Fruit fly (Drosophila melanogaster) whole organism, pupa: ENCODE measurements around the gene Rpn11.

Experiments
- CG12605 ChIP-seq: fragments of 200-800 bp; sonication (Bioruptor generic); IDR thresholded peaks from 2 replicates; pipeline ENCODE4 v1.3.6; 2022; ENCODE audit warnings: missing biosample characterization, missing genetic modification characterization
- CG14655 ChIP-seq: fragments of 200-800 bp; sonication (Bioruptor generic); optimal IDR thresholded peaks from 3 replicates; lab custom pipeline; 2017; ENCODE audit warnings: mild to moderate bottlenecking, missing biosample characterization, missing genetic modification reagents, missing genetic modification characterization
- CG34367 ChIP-seq: fragments of 200-800 bp; sonication (Bioruptor generic); optimal IDR thresholded peaks from 2 replicates; lab custom pipeline; 2018; ENCODE audit warnings: missing biosample characterization, mild to moderate bottlenecking, missing genetic modification characterization
- CG4496 ChIP-seq: fragments of 200-800 bp; sonication (Bioruptor generic); IDR thresholded peaks from 3 replicates; pipeline ENCODE4 v1.3.6; 2022; ENCODE audit warnings: missing biosample characterization, missing genetic modification characterization
- CG9948 ChIP-seq: fragments of 200-800 bp; sonication (Bioruptor generic); optimal IDR thresholded peaks from 2 replicates; lab custom pipeline; 2018; ENCODE audit warnings: missing biosample characterization, mild to moderate bottlenecking, missing genetic modification characterization, moderate library complexity
- D1 ChIP-seq: fragments of 200-800 bp; sonication (Bioruptor generic); optimal IDR thresholded peaks from 2 replicates; lab custom pipeline; 2018; ENCODE audit warnings: missing biosample characterization, mild to moderate bottlenecking, missing genetic modification characterization, moderate library complexity
- EcR ChIP-seq: fragments of 200-800 bp; sonication (Bioruptor generic); optimal IDR thresholded peaks from 3 replicates; lab custom pipeline; 2019; ENCODE audit warnings: missing biosample characterization, missing genetic modification characterization, mild to moderate bottlenecking, moderate library complexity, missing genetic modification reagents
- Pif1A ChIP-seq: fragments of 200-800 bp; sonication (Bioruptor generic); optimal IDR thresholded peaks from 3 replicates; lab custom pipeline; 2016; ENCODE audit warnings: missing biosample characterization, missing genetic modification characterization
- Snoo ChIP-seq: fragments of 200-800 bp; sonication (Bioruptor generic); optimal IDR thresholded peaks from 3 replicates; lab custom pipeline; 2017; ENCODE audit warnings: missing biosample characterization, mild to moderate bottlenecking, missing genetic modification characterization, inconsistent platforms
- fd96Ca ChIP-seq: fragments of 200-800 bp; sonication (Bioruptor generic); IDR thresholded peaks from 3 replicates; pipeline ENCODE4 v1.3.6; 2022; ENCODE audit warnings: missing biosample characterization, missing genetic modification characterization
- gl ChIP-seq: fragments of 200-800 bp; sonication (Bioruptor generic); optimal IDR thresholded peaks from 2 replicates; lab custom pipeline; 2018; ENCODE audit warnings: missing biosample characterization, mild to moderate bottlenecking, missing genetic modification characterization
- rn ChIP-seq: fragments of 200-800 bp; sonication (Bioruptor generic); IDR thresholded peaks from 2 replicates; pipeline ENCODE4 v1.3.6; 2022; ENCODE audit warnings: missing biosample characterization, missing genetic modification characterization

DNA sequence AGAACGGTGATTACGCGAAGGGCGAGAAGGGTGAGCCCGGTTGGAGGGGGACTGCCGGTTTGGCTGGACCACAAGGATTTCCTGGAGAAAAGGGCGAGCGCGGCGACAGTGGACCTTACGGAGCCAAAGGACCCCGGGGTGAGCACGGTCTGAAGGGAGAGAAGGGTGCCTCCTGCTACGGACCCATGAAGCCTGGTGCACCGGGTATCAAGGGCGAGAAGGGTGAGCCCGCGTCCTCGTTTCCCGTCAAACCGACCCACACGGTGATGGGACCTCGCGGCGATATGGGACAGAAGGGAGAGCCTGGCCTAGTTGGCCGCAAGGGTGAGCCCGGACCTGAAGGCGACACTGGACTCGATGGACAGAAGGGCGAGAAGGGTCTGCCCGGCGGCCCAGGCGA is 28.2 kb downstream of the Rpn11 start:
- TF ChIP-seq gl: no peak
- TF ChIP-seq EcR (GFP tag; lab: Kevin White, UChicago): no peak
- TF ChIP-seq CG9948 (tag; lab: Kevin White, UChicago): no peak
- no peak for TF ChIP-seq Pif1A (GFP tag; lab: Kevin White, UChicago)
- no peak for TF ChIP-seq Snoo (tag; lab: Kevin White, UChicago)
- no peak for TF ChIP-seq D1 (tag; lab: Kevin White, UChicago)
- no peak for TF ChIP-seq fd96Ca
- TF ChIP-seq CG34367: no peak
- TF ChIP-seq CG14655 (GFP tag; lab: Kevin White, UChicago): no peak
- TF ChIP-seq CG12605 (GFP tag; lab: Robert Waterston, UW): no peak
- TF ChIP-seq CG4496 (GFP tag; lab: Robert Waterston, UW): no peak
- TF ChIP-seq rn (GFP tag; lab: Robert Waterston, UW): no peak
